Worm (Caenorhabditis elegans) whole organism, L2 larva: ENCODE results near the gene rab-7.
A peak's percentile ranks its signal among the peaks of the same experiment; 100 is the strongest.

Source experiments
- ZK546.5 ChIP-seq: sonication (generic microtip); optimal IDR thresholded peaks from 2 replicates; lab custom pipeline; 2017; ENCODE audit warnings: missing biosample characterization, missing genetic modification characterization
- ama-1 ChIP-seq: fragments of 150-350 bp; optimal IDR thresholded peaks from 2 replicates; lab custom pipeline; 2018; ENCODE audit warnings: inconsistent platforms
- egl-27 ChIP-seq: sonication (generic microtip); optimal IDR thresholded peaks from 3 replicates; lab custom pipeline; 2017; ENCODE audit warnings: missing biosample characterization, missing genetic modification reagents, missing genetic modification characterization
- elt-1 ChIP-seq: fragments of 150-350 bp; optimal IDR thresholded peaks from 2 replicates; lab custom pipeline; 2014; ENCODE audit warnings: missing biosample characterization, missing genetic modification characterization
- fos-1 ChIP-seq: fragments of 150-350 bp; optimal IDR thresholded peaks from 2 replicates; lab custom pipeline; 2014; ENCODE audit warnings: missing biosample characterization, missing genetic modification characterization
- lin-39 ChIP-seq: fragments of 150-350 bp; optimal IDR thresholded peaks from 2 replicates; lab custom pipeline; 2014; ENCODE audit warnings: missing biosample characterization, missing genetic modification reagents, missing genetic modification characterization
- lsy-2 ChIP-seq, 2 experiments: fragments of 150-350 bp in 1 of 2; sonication (generic microtip) in 1 of 2; optimal IDR thresholded peaks; 2 replicates each; lab custom pipeline; 2014 to 2017; ENCODE audit warnings: missing biosample characterization in 2 of 2, missing genetic modification characterization in 2 of 2
- nhr-11 ChIP-seq: fragments of 150-350 bp; optimal IDR thresholded peaks from 2 replicates; lab custom pipeline; 2014; ENCODE audit warnings: missing biosample characterization, missing genetic modification characterization
- nhr-129 ChIP-seq: fragments of 150-350 bp; optimal IDR thresholded peaks from 2 replicates; lab custom pipeline; 2014; ENCODE audit warnings: missing biosample characterization, missing genetic modification characterization
- nhr-237 ChIP-seq: fragments of 150-350 bp; optimal IDR thresholded peaks from 2 replicates; lab custom pipeline; 2014; ENCODE audit warnings: missing biosample characterization, missing genetic modification characterization
- nhr-6 ChIP-seq: fragments of 150-350 bp; optimal IDR thresholded peaks from 2 replicates; lab custom pipeline; 2014; ENCODE audit warnings: missing biosample characterization, missing genetic modification characterization
- nhr-77 ChIP-seq: fragments of 150-350 bp; optimal IDR thresholded peaks from 2 replicates; lab custom pipeline; 2014; ENCODE audit warnings: missing biosample characterization, missing genetic modification characterization
- sma-3 ChIP-seq: sonication (generic microtip); optimal IDR thresholded peaks from 2 replicates; lab custom pipeline; 2016; ENCODE audit warnings: missing genetic modification reagents, missing genetic modification characterization, missing compliant biosample characterization
- zag-1 ChIP-seq: fragments of 150-350 bp; optimal IDR thresholded peaks from 2 replicates; lab custom pipeline; 2014; ENCODE audit warnings: missing biosample characterization, missing genetic modification characterization

DNA sequence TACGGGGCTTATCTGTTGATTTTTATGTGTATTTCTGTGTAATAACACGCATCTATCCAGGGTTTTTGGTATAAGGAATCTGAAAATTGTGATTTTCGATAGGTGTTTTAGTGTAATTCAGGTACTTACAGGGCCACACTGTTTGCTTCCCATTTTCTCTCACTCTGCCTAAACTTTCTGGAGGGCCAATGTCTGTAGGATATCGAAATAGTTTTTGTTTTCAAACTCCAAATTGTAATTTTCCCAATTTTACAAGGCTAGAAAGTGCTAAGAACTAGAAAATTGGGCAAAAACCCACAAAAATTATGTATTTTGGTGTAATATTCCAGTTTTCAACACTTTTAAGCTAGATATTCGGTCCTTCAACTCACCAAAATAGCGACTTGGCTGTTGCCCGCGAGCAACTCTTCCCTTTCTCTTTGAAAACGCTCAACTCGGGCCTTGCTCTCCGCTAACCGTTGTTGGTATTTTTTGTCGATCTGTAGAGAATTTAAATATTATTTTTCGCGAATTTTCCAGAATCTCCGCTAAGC is 10.1 kb upstream of the rab-7 start:
- TF ChIP-seq lsy-2 (tag; optimal IDR thresholded peaks at IDR 0.05; lab: Kevin White, UChicago) = peak in 1 of 2 experiments; percentile 10
- no peak for TF ChIP-seq nhr-6 (tag; lab: Kevin White, UChicago)
- TF ChIP-seq nhr-11 (tag; lab: Kevin White, UChicago) = no peak
- TF ChIP-seq ama-1 = no peak
- no peak for TF ChIP-seq lin-39 (tag; lab: Kevin White, UChicago)
- TF ChIP-seq nhr-237 (tag; lab: Kevin White, UChicago) = no peak
- TF ChIP-seq elt-1 = no peak
- no peak for TF ChIP-seq zag-1 (tag; lab: Kevin White, UChicago)
- no peak for TF ChIP-seq nhr-129 (tag; lab: Kevin White, UChicago)
- no peak for TF ChIP-seq nhr-77 (tag; lab: Kevin White, UChicago)
- TF ChIP-seq egl-27 = no peak
- TF ChIP-seq fos-1 (tag; lab: Kevin White, UChicago) = no peak
- TF ChIP-seq ZK546.5 (tag; lab: Kevin White, UChicago) = no peak
- no peak for TF ChIP-seq sma-3
